Worm (Caenorhabditis elegans) whole organism, L1 larva: ENCODE results near the gene Y41E3.19.

Source experiments
- C16A3.4 ChIP-seq: fragments of 150-350 bp; optimal IDR thresholded peaks from 2 replicates; lab custom pipeline; 2014; ENCODE audit warnings: missing biosample characterization, missing genetic modification characterization
- C34B4.2 ChIP-seq: sonication (generic microtip); optimal IDR thresholded peaks from 2 replicates; lab custom pipeline; 2017; ENCODE audit warnings: mild to moderate bottlenecking, missing genetic modification characterization, missing compliant biosample characterization
- F16B12.6 ChIP-seq: fragments of 150-350 bp; optimal IDR thresholded peaks from 2 replicates; lab custom pipeline; 2014; ENCODE audit warnings: missing biosample characterization, missing genetic modification characterization
- alr-1 ChIP-seq: fragments of 200-800 bp; sonication (Bioruptor generic); optimal IDR thresholded peaks from 2 replicates; lab custom pipeline; 2018; ENCODE audit warnings: borderline replicate concordance, mild to moderate bottlenecking, missing genetic modification characterization, missing compliant biosample characterization
- ama-1 ChIP-seq: fragments of 150-350 bp; optimal IDR thresholded peaks from 2 replicates; lab custom pipeline; 2014
- blmp-1 ChIP-seq: fragments of 150-350 bp; optimal IDR thresholded peaks from 2 replicates; lab custom pipeline; 2014; ENCODE audit warnings: missing biosample characterization, missing genetic modification characterization
- ceh-63 ChIP-seq: fragments of 200-800 bp; sonication (Bioruptor generic); optimal IDR thresholded peaks from 2 replicates; lab custom pipeline; 2018; ENCODE audit warnings: mild to moderate bottlenecking, missing genetic modification characterization, missing compliant biosample characterization
- ceh-8 ChIP-seq: fragments of 200-800 bp; sonication (Bioruptor generic); optimal IDR thresholded peaks from 2 replicates; lab custom pipeline; 2018; ENCODE audit warnings: mild to moderate bottlenecking, missing genetic modification characterization, moderate library complexity, missing compliant biosample characterization
- ceh-82 ChIP-seq, 3 experiments: fragments of 150-350 bp in 1 of 3; sonication (generic microtip) in 2 of 3; optimal IDR thresholded peaks; 2 replicates each; lab custom pipeline; 2014 to 2017; ENCODE audit warnings: missing biosample characterization in 3 of 3, missing genetic modification characterization in 3 of 3
- ceh-88 ChIP-seq: fragments of 200-800 bp; sonication (Bioruptor generic); IDR thresholded peaks from 2 replicates; pipeline ENCODE4 v1.3.6; 2022; ENCODE audit warnings: missing genetic modification characterization, missing compliant biosample characterization
- ceh-90 ChIP-seq: sonication (generic microtip); optimal IDR thresholded peaks from 2 replicates; lab custom pipeline; 2016; ENCODE audit warnings: missing genetic modification characterization, missing compliant biosample characterization
- ces-1 ChIP-seq: fragments of 150-350 bp; optimal IDR thresholded peaks from 2 replicates; lab custom pipeline; 2014; ENCODE audit warnings: missing biosample characterization, missing genetic modification reagents, missing genetic modification characterization
- dpl-1 ChIP-seq, 3 experiments: fragments of 150-350 bp in 2 of 3; sonication (generic microtip) in 1 of 3; optimal IDR thresholded peaks; 2 replicates each; lab custom pipeline; 2014 to 2017; ENCODE audit warnings: missing biosample characterization in 3 of 3, missing genetic modification characterization in 3 of 3, missing genetic modification reagents in 3 of 3
- dsc-1 ChIP-seq: sonication (generic microtip); optimal IDR thresholded peaks from 2 replicates; lab custom pipeline; 2016; ENCODE audit warnings: mild to moderate bottlenecking, missing genetic modification characterization, missing compliant biosample characterization
- elt-2 ChIP-seq: sonication (generic microtip); optimal IDR thresholded peaks from 2 replicates; lab custom pipeline; 2016; ENCODE audit warnings: missing genetic modification characterization, mild to moderate bottlenecking, inconsistent platforms, missing compliant biosample characterization, missing genetic modification reagents
- elt-3 ChIP-seq, 6 experiments: fragments of 150-350 bp in 1 of 6; sonication (generic microtip); optimal IDR thresholded peaks; 2 replicates each; lab custom pipeline; 2017 to 2018; ENCODE audit warnings: missing biosample characterization in 6 of 6, missing genetic modification characterization in 6 of 6, inconsistent platforms in 1 of 6
- fkh-8 ChIP-seq: sonication (generic microtip); optimal IDR thresholded peaks from 2 replicates; lab custom pipeline; 2016; ENCODE audit warnings: mild to moderate bottlenecking, missing genetic modification characterization, missing compliant biosample characterization
- grh-1 ChIP-seq: fragments of 200-800 bp; sonication (Bioruptor generic); IDR thresholded peaks from 2 replicates; pipeline ENCODE4 v1.3.6; 2022; ENCODE audit warnings: missing genetic modification reagents, missing genetic modification characterization, missing compliant biosample characterization
- hlh-4 ChIP-seq: sonication (generic microtip); optimal IDR thresholded peaks from 2 replicates; lab custom pipeline; 2016; ENCODE audit warnings: mild to moderate bottlenecking, missing genetic modification characterization, missing compliant biosample characterization
- irx-1 ChIP-seq: sonication (generic microtip); optimal IDR thresholded peaks from 2 replicates; lab custom pipeline; 2016; ENCODE audit warnings: missing genetic modification characterization, missing compliant biosample characterization
- isw-1 ChIP-seq: fragments of 200-800 bp; sonication (Bioruptor generic); IDR thresholded peaks from 2 replicates; pipeline ENCODE4 v1.3.6; 2022; ENCODE audit warnings: missing genetic modification characterization, missing compliant biosample characterization
- lin-39 ChIP-seq: fragments of 150-350 bp; optimal IDR thresholded peaks from 2 replicates; lab custom pipeline; 2014; ENCODE audit warnings: missing biosample characterization, missing genetic modification reagents, missing genetic modification characterization
- lir-3 ChIP-seq: sonication (generic microtip); optimal IDR thresholded peaks from 2 replicates; lab custom pipeline; 2016; ENCODE audit warnings: mild to moderate bottlenecking, missing genetic modification characterization, moderate library complexity, missing compliant biosample characterization; ENCODE audit not compliant: poor library complexity
- lsy-2 ChIP-seq, 2 experiments: fragments of 150-350 bp; optimal IDR thresholded peaks; 2 replicates each; lab custom pipeline; 2014; ENCODE audit warnings: missing biosample characterization in 2 of 2, missing genetic modification characterization in 2 of 2
- mdl-1 ChIP-seq, 2 experiments: fragments of 150-350 bp; optimal IDR thresholded peaks; 2 replicates each; lab custom pipeline; 2014 to 2017; ENCODE audit warnings: missing biosample characterization in 2 of 2, missing genetic modification characterization in 2 of 2, inconsistent platforms in 1 of 2
- mef-2 ChIP-seq: fragments of 150-350 bp; optimal IDR thresholded peaks from 2 replicates; lab custom pipeline; 2014; ENCODE audit warnings: missing biosample characterization, missing genetic modification characterization
- mep-1 ChIP-seq: fragments of 150-350 bp; optimal IDR thresholded peaks from 2 replicates; lab custom pipeline; 2014; ENCODE audit warnings: missing biosample characterization, missing genetic modification characterization
- nhr-12 ChIP-seq: sonication (generic microtip); optimal IDR thresholded peaks from 2 replicates; lab custom pipeline; 2017; ENCODE audit warnings: missing biosample characterization, missing genetic modification characterization
- nhr-19 ChIP-seq: fragments of 200-800 bp; sonication (Bioruptor generic); conservative IDR thresholded peaks from 2 replicates; pipeline ENCODE4 v1.3.6; 2022; ENCODE audit warnings: missing genetic modification characterization, missing compliant biosample characterization
- nhr-20 ChIP-seq: sonication (generic microtip); optimal IDR thresholded peaks from 2 replicates; lab custom pipeline; 2016; ENCODE audit warnings: mild to moderate bottlenecking, missing genetic modification characterization, missing compliant biosample characterization
- nhr-237 ChIP-seq: fragments of 150-350 bp; optimal IDR thresholded peaks from 2 replicates; lab custom pipeline; 2014; ENCODE audit warnings: missing biosample characterization, missing genetic modification characterization
- nhr-28 ChIP-seq: fragments of 150-350 bp; optimal IDR thresholded peaks from 2 replicates; lab custom pipeline; 2014; ENCODE audit warnings: missing biosample characterization, missing genetic modification characterization
- nhr-47 ChIP-seq: sonication (generic microtip); optimal IDR thresholded peaks from 2 replicates; lab custom pipeline; 2016; ENCODE audit warnings: mild to moderate bottlenecking, missing genetic modification characterization, moderate library complexity, missing compliant biosample characterization
- nhr-71 ChIP-seq: sonication (generic microtip); optimal IDR thresholded peaks from 2 replicates; lab custom pipeline; 2016; ENCODE audit warnings: mild to moderate bottlenecking, missing genetic modification characterization, moderate library complexity, missing compliant biosample characterization
- nhr-77 ChIP-seq: fragments of 150-350 bp; optimal IDR thresholded peaks from 2 replicates; lab custom pipeline; 2014; ENCODE audit warnings: missing biosample characterization, missing genetic modification characterization
- nhr-84 ChIP-seq: sonication (generic microtip); optimal IDR thresholded peaks from 2 replicates; lab custom pipeline; 2017; ENCODE audit warnings: missing biosample characterization, missing genetic modification characterization
- nhr-85 ChIP-seq: sonication (generic microtip); peaks from one replicate; lab custom pipeline; 2016; ENCODE audit warnings: missing genetic modification characterization, inconsistent platforms, missing compliant biosample characterization
- pag-3 ChIP-seq: sonication (generic microtip); optimal IDR thresholded peaks from 2 replicates; lab custom pipeline; 2017; ENCODE audit warnings: missing genetic modification characterization, mild to moderate bottlenecking, missing compliant biosample characterization, antibody characterized with exemption, borderline replicate concordance; ENCODE audit not compliant: insufficient read depth
- pqm-1 ChIP-seq: sonication (generic microtip); optimal IDR thresholded peaks from 3 replicates; lab custom pipeline; 2017; ENCODE audit warnings: missing biosample characterization, missing genetic modification characterization
- skn-1 ChIP-seq: fragments of 150-350 bp; optimal IDR thresholded peaks from 2 replicates; lab custom pipeline; 2014; ENCODE audit warnings: missing biosample characterization, missing genetic modification characterization
- snpc-4 ChIP-seq: fragments of 150-350 bp; optimal IDR thresholded peaks from 2 replicates; lab custom pipeline; 2014; ENCODE audit warnings: missing biosample characterization, missing genetic modification characterization
- snu-23 ChIP-seq: sonication (generic microtip); optimal IDR thresholded peaks from 2 replicates; lab custom pipeline; 2016; ENCODE audit warnings: missing genetic modification characterization, missing compliant biosample characterization
- swsn-7 ChIP-seq: sonication (generic microtip); optimal IDR thresholded peaks from 2 replicates; lab custom pipeline; 2016; ENCODE audit warnings: missing genetic modification characterization, missing compliant biosample characterization
- tbx-2 ChIP-seq: sonication (generic microtip); optimal IDR thresholded peaks from 2 replicates; lab custom pipeline; 2016; ENCODE audit warnings: missing genetic modification characterization, missing compliant biosample characterization
- unc-30 ChIP-seq: sonication (generic microtip); optimal IDR thresholded peaks from 2 replicates; lab custom pipeline; 2017; ENCODE audit warnings: missing biosample characterization, missing genetic modification characterization
- unc-62 ChIP-seq: fragments of 150-350 bp; optimal IDR thresholded peaks from 2 replicates; lab custom pipeline; 2014; ENCODE audit warnings: missing biosample characterization, missing genetic modification reagents, missing genetic modification characterization
- unc-86 ChIP-seq: sonication (generic microtip); optimal IDR thresholded peaks from 2 replicates; lab custom pipeline; 2016; ENCODE audit warnings: missing genetic modification characterization, missing compliant biosample characterization
- vab-15 ChIP-seq: sonication (generic microtip); optimal IDR thresholded peaks from 2 replicates; lab custom pipeline; 2017; ENCODE audit warnings: missing genotype, mild to moderate bottlenecking, missing genetic modification characterization, missing compliant biosample characterization
- zag-1 ChIP-seq: fragments of 150-350 bp; optimal IDR thresholded peaks from 2 replicates; lab custom pipeline; 2014; ENCODE audit warnings: missing biosample characterization, missing genetic modification characterization
- ztf-11 ChIP-seq, 2 experiments: sonication (generic microtip); optimal IDR thresholded peaks; 2 replicates each; lab custom pipeline; 2016 to 2017; ENCODE audit warnings: missing genetic modification characterization in 2 of 2, missing biosample characterization in 1 of 2, missing compliant biosample characterization in 1 of 2
- ztf-4 ChIP-seq: fragments of 150-350 bp; optimal IDR thresholded peaks from 2 replicates; lab custom pipeline; 2014; ENCODE audit warnings: missing biosample characterization, missing genetic modification characterization

The Y41E3.19 gene

DNA sequence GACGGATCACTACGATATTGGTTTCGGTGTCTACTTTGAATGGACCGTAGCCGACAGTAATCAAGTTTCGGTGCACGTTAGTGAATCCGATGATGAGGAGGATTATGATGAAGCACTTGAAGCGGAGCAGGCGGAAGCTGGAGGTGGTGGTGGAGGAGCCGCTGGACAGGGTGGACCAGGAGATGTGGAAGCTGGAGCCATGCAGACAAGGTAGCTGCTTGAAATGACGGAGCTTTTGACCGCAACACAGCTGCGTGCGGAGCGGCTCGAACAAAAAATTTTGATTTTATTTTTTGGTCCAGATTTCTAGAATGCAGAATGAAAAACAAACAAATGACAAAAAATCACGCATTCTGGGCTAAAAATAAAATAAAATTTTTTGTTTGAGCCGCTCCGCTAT lies 31.5 kb upstream of the Y41E3.19 start:
- TF ChIP-seq fkh-8 (tag; lab: Kevin White, UChicago): no peak
- TF ChIP-seq irx-1 (tag; lab: Kevin White, UChicago): no peak
- no peak for TF ChIP-seq vab-15 (tag; lab: Kevin White, UChicago)
- no peak for TF ChIP-seq mdl-1 (tag; optimal IDR thresholded peaks at IDR 0.05; lab: Kevin White, UChicago)
- no peak for TF ChIP-seq blmp-1 (tag; lab: Kevin White, UChicago)
- TF ChIP-seq skn-1: no peak
- TF ChIP-seq C16A3.4 (tag; lab: Kevin White, UChicago): no peak
- no peak for TF ChIP-seq nhr-84 (tag; lab: Kevin White, UChicago)
- no peak for TF ChIP-seq ztf-4 (tag; lab: Kevin White, UChicago)
- TF ChIP-seq hlh-4 (tag; lab: Kevin White, UChicago): no peak
- no peak for TF ChIP-seq lin-39 (tag; lab: Kevin White, UChicago)
- no peak for TF ChIP-seq ztf-11 (tag; optimal IDR thresholded peaks at IDR 0.05; lab: Kevin White, UChicago)
- TF ChIP-seq pqm-1 (tag; lab: Kevin White, UChicago): no peak
- TF ChIP-seq, all 84 proteins: peak for 0

DNA sequence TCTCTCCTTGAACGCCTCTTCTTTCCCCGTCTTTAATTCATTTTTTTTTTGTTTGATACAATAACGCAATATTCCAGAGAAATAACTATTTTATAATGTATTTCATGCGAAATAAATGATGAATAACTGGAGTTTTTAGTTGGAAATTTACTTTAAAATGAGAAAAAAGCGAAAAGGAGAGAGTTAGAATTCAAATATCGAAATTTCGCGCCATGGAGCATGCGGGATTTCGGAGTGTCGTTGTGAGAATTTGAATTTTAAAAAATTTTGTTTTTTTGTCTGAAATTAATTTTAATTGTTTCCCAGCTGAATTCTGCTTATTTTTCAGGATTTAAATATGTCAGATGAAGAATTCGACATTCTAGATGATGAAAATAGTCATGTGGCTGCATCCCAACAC lies 30.5 kb upstream of the Y41E3.19 start, which contains the start of gene fcd-2:
Gene fcd-2, plus strand, starts transcription at position 327 of the 400 bp plus-strand sequence.
- TF ChIP-seq zag-1 (tag; lab: Kevin White, UChicago) (no peak), elt-3 (tag; optimal IDR thresholded peaks at IDR 0.05; lab: Kevin White, UChicago) (no peak), fkh-8 (tag; lab: Kevin White, UChicago) (peak; percentile 6), C16A3.4 (tag; lab: Kevin White, UChicago) (peak; percentile 65), nhr-47 (tag; lab: Kevin White, UChicago) (peak; percentile 56), snpc-4 (peak; percentile 8), ceh-88 (GFP tag; lab: Robert Waterston, UW) (no peak), skn-1 (peak; percentile 73), ceh-8 (GFP tag; lab: Kevin White, UChicago) (no peak), nhr-12 (tag; lab: Kevin White, UChicago) (no peak), isw-1 (GFP tag; lab: Robert Waterston, UW) (no peak), tbx-2 (tag; lab: Kevin White, UChicago) (peak; percentile 7), pag-3 (no peak), lsy-2 (tag; optimal IDR thresholded peaks at IDR 0.05; lab: Kevin White, UChicago) (peak; percentile 45 to 80), pqm-1 (tag; lab: Kevin White, UChicago) (no peak), grh-1 (GFP tag; lab: Robert Waterston, UW) (no peak), dsc-1 (peak; percentile 0), swsn-7 (tag; lab: Kevin White, UChicago) (peak; percentile 38), ceh-82 (tag; optimal IDR thresholded peaks at IDR 0.05; lab: Kevin White, UChicago) (peak in 2 of 3 experiments; percentile 25 to 55), unc-86 (tag; lab: Kevin White, UChicago) (no peak), nhr-71 (tag; lab: Kevin White, UChicago) (peak; percentile 65), dpl-1 (GFP tag; optimal IDR thresholded peaks at IDR 0.05; lab: Kevin White, UChicago) (peak; percentile 89 to 93 (median 89)), unc-30 (tag; lab: Kevin White, UChicago) (no peak), ama-1 (lab: Kevin White, UChicago) (no peak), ceh-90 (tag; lab: Kevin White, UChicago) (no peak), lir-3 (tag; lab: Kevin White, UChicago) (no peak), elt-2 (tag; lab: Kevin White, UChicago) (no peak), snu-23 (peak; percentile 58), C34B4.2 (tag; lab: Kevin White, UChicago) (no peak), ceh-63 (GFP tag; lab: Kevin White, UChicago) (no peak), F16B12.6 (tag; lab: Kevin White, UChicago) (peak; percentile 58), ztf-4 (tag; lab: Kevin White, UChicago) (no peak), unc-62 (no peak), nhr-85 (tag; lab: Kevin White, UChicago) (peak; percentile 66), nhr-20 (tag; lab: Kevin White, UChicago) (peak; percentile 34), nhr-28 (tag; lab: Kevin White, UChicago) (no peak), alr-1 (tag; lab: Kevin White, UChicago) (no peak), nhr-19 (no peak), nhr-237 (tag; lab: Kevin White, UChicago) (no peak), nhr-77 (tag; lab: Kevin White, UChicago) (peak; percentile 10), nhr-84 (tag; lab: Kevin White, UChicago) (no peak), mep-1 (peak; percentile 79), ces-1 (no peak), mef-2 (tag; lab: Kevin White, UChicago) (no peak)
